Fruit fly (Drosophila melanogaster): Measurements from ENCODE around the gene CG18557.

dm6 chr2L:2888859-2889443, 43.4 kb upstream of the CG18557 start:
- TF ChIP-seq Hr96 (GFP tag; optimal IDR thresholded peaks at IDR 0.05) (no peak), CG14711 (tag; optimal IDR thresholded peaks at IDR 0.05) (no peak), kay (GFP tag; ENCODE audit: borderline replicate concordance) (no peak), CG33017 (tag; optimal IDR thresholded peaks at IDR 0.05) (peak; percentile 50), CG1620 (GFP tag; optimal IDR thresholded peaks at IDR 0.05) (no peak), CG5204 (GFP tag; optimal IDR thresholded peaks at IDR 0.05) (no peak), CG7045 (GFP tag; optimal IDR thresholded peaks at IDR 0.05) (no peak)
